Worm (Caenorhabditis elegans): Measurements from ENCODE around the gene Y59A8B.21.

The Y59A8B.21 gene

ce11 chrV:18017226-18017625, 31.2 kb downstream of the Y59A8B.21 start, which contains the start of gene srh-134:
Gene srh-134 (minus strand): TSS chrV:18017326.
- TF ChIP-seq hmg-4 (GFP tag; optimal IDR thresholded peaks at IDR 0.05) (no peak), ceh-36 (tag; optimal IDR thresholded peaks at IDR 0.05) (no peak), flt-1 (GFP tag; IDR thresholded peaks at IDR 0.05) (no peak), F13C5.2 (tag; optimal IDR thresholded peaks at IDR 0.05) (no peak), hnd-1 (tag; optimal IDR thresholded peaks at IDR 0.05) (no peak), ceh-13 (GFP tag; optimal IDR thresholded peaks at IDR 0.05) (no peak), ama-1 (optimal IDR thresholded peaks at IDR 0.05) (no peak)

DNA sequence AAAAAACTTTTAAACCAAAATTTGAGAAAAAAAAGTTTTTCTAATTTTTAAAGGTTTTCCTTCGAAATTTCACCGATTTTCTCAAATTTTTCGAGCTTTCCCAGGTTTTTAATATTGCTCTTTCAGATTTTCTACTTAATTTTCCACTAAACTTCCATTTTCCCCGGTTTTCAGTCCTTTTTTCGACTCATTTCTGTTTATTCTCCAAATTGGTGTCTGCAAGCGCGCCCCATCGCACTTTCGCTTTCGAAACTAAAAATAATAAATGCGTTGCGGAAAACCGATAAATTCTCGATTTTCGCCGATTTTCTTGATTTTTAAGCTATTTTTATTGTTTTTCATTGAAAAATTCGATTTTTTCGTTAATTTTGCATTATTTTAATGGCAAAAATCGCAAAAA, 35.4 kb downstream of the Y59A8B.21 start:
- TF ChIP-seq ceh-13 (GFP tag; optimal IDR thresholded peaks at IDR 0.05) (no peak), ets-7 (tag; optimal IDR thresholded peaks at IDR 0.05) (no peak), aly-1 (tag; optimal IDR thresholded peaks at IDR 0.05) (no peak)

DNA sequence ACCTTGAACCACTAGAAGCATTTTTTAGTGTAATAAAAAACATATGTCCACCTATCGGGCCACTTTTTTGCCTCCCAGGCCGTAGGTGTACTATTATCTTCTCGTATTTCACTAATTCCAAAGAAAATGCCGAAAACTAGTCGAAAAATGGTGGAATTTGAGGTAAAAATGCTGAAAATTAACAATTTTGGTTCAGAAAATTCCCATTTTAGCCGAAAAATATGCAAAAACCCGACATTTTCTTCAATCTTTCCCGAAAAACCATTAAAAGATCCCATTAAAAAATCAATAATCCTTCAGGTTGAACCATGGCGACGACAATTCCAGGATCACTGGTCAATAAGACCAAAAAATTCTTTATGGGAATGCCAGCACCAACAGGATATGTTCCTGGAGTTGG, 36.1 kb downstream of the Y59A8B.21 start, which contains the start of gene prp-6:
prp-6 (plus strand) TSS at position 301 of the 400 bp plus-strand sequence.
- TF ChIP-seq tbx-11 (GFP tag; IDR thresholded peaks at IDR 0.05) (no peak), tbx-37 (GFP tag; conservative IDR thresholded peaks at IDR 0.05) (no peak), pes-1 (GFP tag; IDR thresholded peaks at IDR 0.05) (no peak), ceh-13 (GFP tag; optimal IDR thresholded peaks at IDR 0.05) (no peak), scrt-1 (GFP tag; IDR thresholded peaks at IDR 0.05) (no peak), hnd-1 (tag; optimal IDR thresholded peaks at IDR 0.05) (no peak), hmg-4 (GFP tag; optimal IDR thresholded peaks at IDR 0.05) (no peak), ceh-36 (tag; optimal IDR thresholded peaks at IDR 0.05) (no peak), B0310.2 (tag; optimal IDR thresholded peaks at IDR 0.05) (no peak), tra-4 (tag; optimal IDR thresholded peaks at IDR 0.05) (no peak), flt-1 (GFP tag; IDR thresholded peaks at IDR 0.05) (no peak), ets-7 (tag; optimal IDR thresholded peaks at IDR 0.05) (no peak), aly-1 (tag; optimal IDR thresholded peaks at IDR 0.05) (no peak)

ce11 chrV:18043271-18043670, 57.2 kb downstream of the Y59A8B.21 start, which contains the start of gene ebp-1:
Gene ebp-1 (plus strand): TSS chrV:18043571.
- TF ChIP-seq hnd-1 (tag; optimal IDR thresholded peaks at IDR 0.05) (no peak), hmbx-1 (tag; optimal IDR thresholded peaks at IDR 0.05) (no peak), hmg-4 (GFP tag; optimal IDR thresholded peaks at IDR 0.05) (no peak), tbx-37 (GFP tag; conservative IDR thresholded peaks at IDR 0.05) (no peak), tra-4 (tag; optimal IDR thresholded peaks at IDR 0.05) (no peak), ceh-36 (tag; optimal IDR thresholded peaks at IDR 0.05) (no peak), pes-1 (GFP tag; IDR thresholded peaks at IDR 0.05) (no peak), F13C5.2 (tag; optimal IDR thresholded peaks at IDR 0.05) (no peak), ama-1 (optimal IDR thresholded peaks at IDR 0.05) (no peak), tbx-11 (GFP tag; IDR thresholded peaks at IDR 0.05) (no peak), ets-7 (tag; optimal IDR thresholded peaks at IDR 0.05) (no peak), scrt-1 (GFP tag; IDR thresholded peaks at IDR 0.05) (no peak), aly-1 (tag; optimal IDR thresholded peaks at IDR 0.05) (no peak), B0310.2 (tag; optimal IDR thresholded peaks at IDR 0.05) (no peak), ceh-13 (GFP tag; optimal IDR thresholded peaks at IDR 0.05) (no peak), sea-1 (GFP tag; conservative IDR thresholded peaks at IDR 0.05) (no peak), flt-1 (GFP tag; IDR thresholded peaks at IDR 0.05) (no peak)
